Worm (Caenorhabditis elegans) whole organism, L1 larva: ENCODE data around the gene mdt-19.
A peak's percentile ranks its signal among the peaks of the same experiment; 100 is the strongest.

Source experiments
- C34B4.2 ChIP-seq: sonication (generic microtip); optimal IDR thresholded peaks from 2 replicates; lab custom pipeline; 2017; ENCODE audit warnings: mild to moderate bottlenecking, missing genetic modification characterization, missing compliant biosample characterization
- Y116A8C.19 ChIP-seq: sonication (generic microtip); optimal IDR thresholded peaks from 2 replicates; lab custom pipeline; 2016; ENCODE audit warnings: missing compliant biosample characterization, missing genetic modification characterization, borderline replicate concordance
- aha-1 ChIP-seq: fragments of 150-350 bp; optimal IDR thresholded peaks from 2 replicates; lab custom pipeline; 2014; ENCODE audit warnings: missing biosample characterization, missing genetic modification characterization
- ceh-63 ChIP-seq: fragments of 200-800 bp; sonication (Bioruptor generic); optimal IDR thresholded peaks from 2 replicates; lab custom pipeline; 2018; ENCODE audit warnings: mild to moderate bottlenecking, missing genetic modification characterization, missing compliant biosample characterization
- ceh-8 ChIP-seq: fragments of 200-800 bp; sonication (Bioruptor generic); optimal IDR thresholded peaks from 2 replicates; lab custom pipeline; 2018; ENCODE audit warnings: mild to moderate bottlenecking, missing genetic modification characterization, moderate library complexity, missing compliant biosample characterization
- ceh-90 ChIP-seq: sonication (generic microtip); optimal IDR thresholded peaks from 2 replicates; lab custom pipeline; 2016; ENCODE audit warnings: missing genetic modification characterization, missing compliant biosample characterization
- ces-1 ChIP-seq: fragments of 150-350 bp; optimal IDR thresholded peaks from 2 replicates; lab custom pipeline; 2014; ENCODE audit warnings: missing biosample characterization, missing genetic modification reagents, missing genetic modification characterization
- dsc-1 ChIP-seq: sonication (generic microtip); optimal IDR thresholded peaks from 2 replicates; lab custom pipeline; 2016; ENCODE audit warnings: mild to moderate bottlenecking, missing genetic modification characterization, missing compliant biosample characterization
- efl-1 ChIP-seq, 4 experiments: fragments of 150-350 bp; optimal IDR thresholded peaks in 3 of 4; peaks in 1 of 4; 1 replicate in 1 of 4; 2 replicates in 3 of 4; lab custom pipeline; 2014; ENCODE audit warnings: missing biosample characterization in 2 of 4, missing genetic modification characterization in 2 of 4, missing genetic modification reagents in 2 of 4
- efl-3 ChIP-seq: fragments of 200-800 bp; sonication (Bioruptor generic); optimal IDR thresholded peaks from 2 replicates; lab custom pipeline; 2018; ENCODE audit warnings: mild to moderate bottlenecking, missing genetic modification characterization, missing compliant biosample characterization
- egl-13 ChIP-seq: sonication (generic microtip); optimal IDR thresholded peaks from 2 replicates; lab custom pipeline; 2016; ENCODE audit warnings: missing genotype, missing genetic modification reagents, missing genetic modification characterization, missing compliant biosample characterization
- elt-2 ChIP-seq: sonication (generic microtip); optimal IDR thresholded peaks from 2 replicates; lab custom pipeline; 2016; ENCODE audit warnings: missing genetic modification characterization, mild to moderate bottlenecking, inconsistent platforms, missing compliant biosample characterization, missing genetic modification reagents
- elt-3 ChIP-seq, 6 experiments: fragments of 150-350 bp in 1 of 6; sonication (generic microtip); optimal IDR thresholded peaks; 2 replicates each; lab custom pipeline; 2017 to 2018; ENCODE audit warnings: missing biosample characterization in 6 of 6, missing genetic modification characterization in 6 of 6, inconsistent platforms in 1 of 6
- ets-5 ChIP-seq: fragments of 200-800 bp; sonication (Bioruptor generic); IDR thresholded peaks from 2 replicates; pipeline ENCODE4 v1.3.6; 2022; ENCODE audit warnings: missing genetic modification characterization, missing compliant biosample characterization
- fkh-10 ChIP-seq: sonication (generic microtip); optimal IDR thresholded peaks from 2 replicates; lab custom pipeline; 2017; ENCODE audit warnings: missing biosample characterization, missing genetic modification reagents, missing genetic modification characterization
- fkh-4 ChIP-seq: sonication (generic microtip); optimal IDR thresholded peaks from 2 replicates; lab custom pipeline; 2016; ENCODE audit warnings: missing compliant biosample characterization, missing genetic modification characterization, borderline replicate concordance
- hlh-17 ChIP-seq: fragments of 200-800 bp; sonication (Bioruptor generic); optimal IDR thresholded peaks from 2 replicates; lab custom pipeline; 2018; ENCODE audit warnings: missing genetic modification characterization, mild to moderate bottlenecking, missing compliant biosample characterization, moderate library complexity, borderline replicate concordance
- hlh-4 ChIP-seq: sonication (generic microtip); optimal IDR thresholded peaks from 2 replicates; lab custom pipeline; 2016; ENCODE audit warnings: mild to moderate bottlenecking, missing genetic modification characterization, missing compliant biosample characterization
- hpl-2 ChIP-seq: fragments of 150-350 bp; optimal IDR thresholded peaks from 2 replicates; lab custom pipeline; 2014; ENCODE audit warnings: missing biosample characterization, missing genetic modification reagents, missing genetic modification characterization
- irx-1 ChIP-seq: sonication (generic microtip); optimal IDR thresholded peaks from 2 replicates; lab custom pipeline; 2016; ENCODE audit warnings: missing genetic modification characterization, missing compliant biosample characterization
- jun-1 ChIP-seq: fragments of 150-350 bp; optimal IDR thresholded peaks from 2 replicates; lab custom pipeline; 2014; ENCODE audit warnings: missing biosample characterization, missing genetic modification reagents, missing genetic modification characterization
- lin-14 ChIP-seq: fragments of 200-800 bp; sonication (Bioruptor generic); optimal IDR thresholded peaks from 2 replicates; lab custom pipeline; 2018; ENCODE audit warnings: mild to moderate bottlenecking, missing genetic modification characterization, moderate library complexity, missing compliant biosample characterization
- lir-3 ChIP-seq: sonication (generic microtip); optimal IDR thresholded peaks from 2 replicates; lab custom pipeline; 2016; ENCODE audit warnings: mild to moderate bottlenecking, missing genetic modification characterization, moderate library complexity, missing compliant biosample characterization; ENCODE audit not compliant: poor library complexity
- mef-2 ChIP-seq: fragments of 150-350 bp; optimal IDR thresholded peaks from 2 replicates; lab custom pipeline; 2014; ENCODE audit warnings: missing biosample characterization, missing genetic modification characterization
- nhr-71 ChIP-seq: sonication (generic microtip); optimal IDR thresholded peaks from 2 replicates; lab custom pipeline; 2016; ENCODE audit warnings: mild to moderate bottlenecking, missing genetic modification characterization, moderate library complexity, missing compliant biosample characterization
- nhr-84 ChIP-seq: sonication (generic microtip); optimal IDR thresholded peaks from 2 replicates; lab custom pipeline; 2017; ENCODE audit warnings: missing biosample characterization, missing genetic modification characterization
- nhr-85 ChIP-seq: sonication (generic microtip); peaks from one replicate; lab custom pipeline; 2016; ENCODE audit warnings: missing genetic modification characterization, inconsistent platforms, missing compliant biosample characterization
- nhr-90 ChIP-seq: sonication (generic microtip); optimal IDR thresholded peaks from 2 replicates; lab custom pipeline; 2016; ENCODE audit warnings: mild to moderate bottlenecking, missing genetic modification characterization, missing compliant biosample characterization; ENCODE audit not compliant: poor library complexity
- pqm-1 ChIP-seq: sonication (generic microtip); optimal IDR thresholded peaks from 3 replicates; lab custom pipeline; 2017; ENCODE audit warnings: missing biosample characterization, missing genetic modification characterization
- skn-1 ChIP-seq: fragments of 150-350 bp; optimal IDR thresholded peaks from 2 replicates; lab custom pipeline; 2014; ENCODE audit warnings: missing biosample characterization, missing genetic modification characterization
- snpc-4 ChIP-seq: fragments of 150-350 bp; optimal IDR thresholded peaks from 2 replicates; lab custom pipeline; 2014; ENCODE audit warnings: missing biosample characterization, missing genetic modification characterization
- sptf-1 ChIP-seq: fragments of 150-350 bp; optimal IDR thresholded peaks from 2 replicates; lab custom pipeline; 2014; ENCODE audit warnings: missing biosample characterization, missing genetic modification characterization
- swsn-7 ChIP-seq: sonication (generic microtip); optimal IDR thresholded peaks from 2 replicates; lab custom pipeline; 2016; ENCODE audit warnings: missing genetic modification characterization, missing compliant biosample characterization
- tlp-1 ChIP-seq: fragments of 150-350 bp; optimal IDR thresholded peaks from 2 replicates; lab custom pipeline; 2014; ENCODE audit warnings: missing biosample characterization, missing genetic modification characterization
- unc-86 ChIP-seq: sonication (generic microtip); optimal IDR thresholded peaks from 2 replicates; lab custom pipeline; 2016; ENCODE audit warnings: missing genetic modification characterization, missing compliant biosample characterization
- xbp-1 ChIP-seq: sonication (generic microtip); optimal IDR thresholded peaks from 2 replicates; lab custom pipeline; 2016; ENCODE audit warnings: missing genetic modification characterization, missing compliant biosample characterization
- ztf-11 ChIP-seq, 2 experiments: sonication (generic microtip); optimal IDR thresholded peaks; 2 replicates each; lab custom pipeline; 2016 to 2017; ENCODE audit warnings: missing genetic modification characterization in 2 of 2, missing biosample characterization in 1 of 2, missing compliant biosample characterization in 1 of 2
- ztf-4 ChIP-seq: fragments of 150-350 bp; optimal IDR thresholded peaks from 2 replicates; lab custom pipeline; 2014; ENCODE audit warnings: missing biosample characterization, missing genetic modification characterization

mdt-19 gene

DNA sequence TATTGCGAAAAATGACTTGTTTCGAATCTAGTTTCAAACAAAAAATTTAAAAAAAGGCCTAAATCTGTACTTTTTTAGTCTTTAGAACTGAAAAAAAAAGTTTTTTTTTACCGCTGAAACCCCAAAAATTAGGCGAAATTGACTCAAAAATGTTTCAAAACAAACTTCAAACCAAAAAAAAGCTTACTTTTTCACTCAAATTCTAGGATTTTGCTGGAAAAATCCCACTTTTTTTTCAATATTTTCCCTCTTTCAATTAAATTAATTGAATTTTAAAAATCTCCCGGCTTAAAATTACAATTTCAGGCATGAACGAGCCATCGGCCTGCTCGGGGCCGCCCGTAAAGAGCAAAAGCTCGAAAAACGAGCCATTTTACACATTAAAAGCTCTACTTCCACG, at the start of gene mdt-19:
TSS of gene mdt-19 (plus strand) at position 301 of the 400 bp plus-strand sequence.
- TF ChIP-seq ceh-90 (tag; lab: Kevin White, UChicago) (no peak), efl-3 (no peak), irx-1 (tag; lab: Kevin White, UChicago) (no peak), hlh-17 (GFP tag; lab: Kevin White, UChicago) (no peak), fkh-10 (GFP tag; lab: Kevin White, UChicago) (no peak), swsn-7 (no peak), efl-1 (optimal IDR thresholded peaks at IDR 0.05; lab: Kevin White, UChicago) (no peak), efl-1 (GFP tag; optimal IDR thresholded peaks at IDR 0.05 in 1 of 2; lab: Kevin White, UChicago) (no peak), aha-1 (tag; lab: Kevin White, UChicago) (no peak), egl-13 (tag; lab: Kevin White, UChicago) (no peak), sptf-1 (tag; lab: Kevin White, UChicago) (no peak)

DNA sequence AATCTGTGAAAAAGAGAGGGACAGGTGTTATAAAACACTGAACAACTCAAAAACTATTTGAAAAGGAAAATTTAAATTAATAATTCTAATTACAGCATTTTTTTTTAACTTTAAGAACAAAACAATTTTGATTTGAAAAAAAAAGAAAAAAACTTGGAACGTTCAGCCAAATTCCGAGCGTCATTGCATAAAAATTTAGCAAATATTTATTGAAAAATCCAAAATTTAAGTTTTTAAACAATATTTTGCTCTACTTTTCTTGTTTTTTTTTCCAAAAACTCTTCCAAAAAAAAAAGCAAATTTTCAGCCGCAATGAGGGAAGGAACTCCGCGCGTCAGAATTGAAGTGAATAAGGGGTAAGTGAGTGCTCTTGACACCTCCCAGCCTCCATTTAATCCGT, 48.2 kb upstream of the mdt-19 start, which contains the start of gene feh-1:
TSS of gene feh-1 (plus strand) at position 301 of the 400 bp plus-strand sequence.
- TF ChIP-seq hlh-4 (tag; lab: Kevin White, UChicago) (no peak), ceh-90 (tag; lab: Kevin White, UChicago) (no peak), unc-86 (tag; lab: Kevin White, UChicago) (no peak), ets-5 (no peak), fkh-4 (tag; lab: Kevin White, UChicago) (no peak), jun-1 (no peak), sptf-1 (tag; lab: Kevin White, UChicago) (no peak), nhr-84 (tag; lab: Kevin White, UChicago) (no peak), ceh-63 (GFP tag; lab: Kevin White, UChicago) (no peak), xbp-1 (tag; lab: Kevin White, UChicago) (no peak), Y116A8C.19 (tag; lab: Kevin White, UChicago) (no peak)

DNA sequence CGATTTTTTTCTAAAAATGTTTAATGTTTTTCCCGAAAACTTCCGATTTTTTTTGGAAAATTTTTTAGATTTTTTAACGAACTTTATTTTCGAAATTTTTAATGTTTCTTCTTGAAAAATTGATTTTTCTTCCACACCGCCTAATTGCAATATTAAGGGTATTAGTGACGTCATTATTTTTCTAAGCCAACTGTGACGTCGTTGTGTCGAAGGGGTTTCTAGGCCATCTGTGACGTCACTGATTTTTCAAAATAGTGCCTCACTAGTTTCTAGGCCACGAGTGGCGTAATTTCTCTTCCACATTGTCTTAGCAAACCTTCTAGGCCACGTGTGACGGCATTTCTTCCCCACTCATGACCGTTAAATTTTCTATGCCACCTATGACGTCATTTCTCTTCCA, 45.9 kb upstream of the mdt-19 start:
- no peak for TF ChIP-seq mef-2 (tag; lab: Kevin White, UChicago)
- no peak for TF ChIP-seq skn-1 (tag; lab: Kevin White, UChicago)
- TF ChIP-seq hpl-2 (GFP tag; lab: Kevin White, UChicago): no peak
- TF ChIP-seq tlp-1 (tag; lab: Kevin White, UChicago): no peak
- TF ChIP-seq ceh-8 (GFP tag; lab: Kevin White, UChicago): no peak
- TF ChIP-seq nhr-90 (tag; lab: Kevin White, UChicago): no peak
- no peak for TF ChIP-seq elt-2 (tag; lab: Kevin White, UChicago)
- TF ChIP-seq C34B4.2 (tag; lab: Kevin White, UChicago): no peak
- TF ChIP-seq nhr-71 (tag; lab: Kevin White, UChicago): no peak
- no peak for TF ChIP-seq ztf-11 (tag; optimal IDR thresholded peaks at IDR 0.05; lab: Kevin White, UChicago)
- TF ChIP-seq snpc-4 (tag; lab: Kevin White, UChicago): no peak
- TF ChIP-seq ets-5: no peak
- TF ChIP-seq ztf-4 (tag; lab: Kevin White, UChicago): no peak
- no peak for TF ChIP-seq lir-3 (tag; lab: Kevin White, UChicago)
- TF ChIP-seq hlh-17 (GFP tag; lab: Kevin White, UChicago): no peak
- no peak for TF ChIP-seq pqm-1 (tag; lab: Kevin White, UChicago)
- TF ChIP-seq elt-3 (tag; optimal IDR thresholded peaks at IDR 0.05; lab: Kevin White, UChicago): no peak

DNA sequence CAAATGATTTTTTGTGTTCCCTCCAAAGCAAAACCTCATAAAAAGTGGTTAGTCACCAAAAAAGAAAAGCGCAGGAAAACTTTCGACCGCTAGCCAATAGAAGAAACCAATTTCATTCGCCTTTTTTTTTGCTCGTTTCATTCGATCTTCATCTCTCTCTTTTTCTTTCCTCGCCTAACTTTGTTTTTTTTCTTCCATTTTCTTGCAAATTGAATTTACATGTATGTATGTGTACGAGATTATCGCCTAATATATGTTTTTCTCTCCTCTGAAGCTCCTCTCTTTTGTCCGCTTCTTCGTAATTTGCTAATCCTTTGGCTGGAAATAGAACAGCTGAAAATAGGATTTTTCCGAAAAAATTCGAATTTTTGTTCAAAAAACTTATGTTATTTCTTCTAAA, 45.5 kb upstream of the mdt-19 start:
- TF ChIP-seq ces-1 (GFP tag; lab: Kevin White, UChicago): peak; percentile 15
- TF ChIP-seq lin-14 (GFP tag; lab: Kevin White, UChicago): peak; percentile 69
- peak; percentile 2 for TF ChIP-seq dsc-1 (tag; lab: Kevin White, UChicago)
- peak; percentile 8 for TF ChIP-seq nhr-85 (tag; lab: Kevin White, UChicago)
- TF ChIP-seq swsn-7: no peak
- TF ChIP-seq, all 84 proteins: peak for 4
